Fruit fly (Drosophila melanogaster): ENCODE results near the gene CG8281.

The CG8281 gene

DNA sequence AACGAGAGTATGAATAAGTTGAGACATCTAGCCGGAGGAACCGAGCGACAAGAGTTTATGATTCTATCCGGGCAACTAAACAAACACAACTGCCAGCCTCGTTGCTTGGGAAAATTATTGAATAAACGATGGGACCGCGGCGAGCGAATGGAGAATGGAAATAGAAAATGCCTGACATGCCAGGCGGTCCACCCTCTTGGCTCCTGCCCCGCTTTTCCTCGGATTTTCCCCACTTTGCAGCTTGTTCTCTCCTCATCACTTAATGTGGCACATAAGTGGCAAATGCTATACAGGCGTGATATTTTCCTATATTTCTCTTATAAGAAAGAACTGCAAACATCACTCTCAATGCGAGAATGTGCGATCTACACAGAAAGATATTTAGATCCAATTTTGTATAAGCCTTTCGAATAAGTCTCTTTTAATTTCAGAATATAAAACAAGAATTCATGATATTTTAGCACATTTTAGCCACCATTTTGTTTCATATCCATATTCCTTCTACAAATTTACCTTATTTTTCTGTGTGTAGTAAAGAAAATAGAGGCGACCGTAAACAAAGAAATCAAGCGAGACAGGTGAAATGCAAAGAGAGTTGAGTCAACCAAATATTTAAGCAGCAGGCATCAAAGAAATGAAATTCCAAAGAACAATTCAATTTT, 8.6 kb upstream of the CG8281 start:
- peak; percentile 66 for TF ChIP-seq OdsH (GFP tag; optimal IDR thresholded peaks at IDR 0.05)
- no peak for TF ChIP-seq CG32264 (GFP tag; optimal IDR thresholded peaks at IDR 0.05)
- no peak for TF ChIP-seq CG9705 (GFP tag; optimal IDR thresholded peaks at IDR 0.05)
- TF ChIP-seq br (GFP tag; optimal IDR thresholded peaks at IDR 0.05), result peak; percentile 25
- TF ChIP-seq N (GFP tag; optimal IDR thresholded peaks at IDR 0.05), result no peak
- TF ChIP-seq fru (GFP tag; optimal IDR thresholded peaks at IDR 0.05), result peak; percentile 45
- TF ChIP-seq tai (GFP tag; optimal IDR thresholded peaks at IDR 0.05), result peak; percentile 49
- peak; percentile 74 for TF ChIP-seq h (GFP tag; optimal IDR thresholded peaks at IDR 0.05)
- no peak for TF ChIP-seq Dfd (GFP tag; optimal IDR thresholded peaks at IDR 0.05)
- peak; percentile 62 for TF ChIP-seq rgr (GFP tag; optimal IDR thresholded peaks at IDR 0.05)
- no peak for TF ChIP-seq lola (GFP tag; optimal IDR thresholded peaks at IDR 0.05)
- peak; percentile 19 for TF ChIP-seq Hnf4 (GFP tag; optimal IDR thresholded peaks at IDR 0.05)
- TF ChIP-seq sv (GFP tag; optimal IDR thresholded peaks at IDR 0.05), result no peak
- TF ChIP-seq woc (GFP tag; optimal IDR thresholded peaks at IDR 0.05), result no peak
- TF ChIP-seq pan (optimal IDR thresholded peaks at IDR 0.05), result no peak
- peak; percentile 36 for TF ChIP-seq ey (GFP tag; optimal IDR thresholded peaks at IDR 0.05)
- TF ChIP-seq psq (GFP tag; optimal IDR thresholded peaks at IDR 0.05), result peak; percentile 44
- no peak for TF ChIP-seq CrebA (GFP tag; optimal IDR thresholded peaks at IDR 0.05; ENCODE audit: borderline replicate concordance)
- peak in 1 of 2 experiments; percentile 54 for TF ChIP-seq foxo (GFP tag; optimal IDR thresholded peaks at IDR 0.05)
- peak; percentile 40 for TF ChIP-seq dmrt93B (GFP tag; optimal IDR thresholded peaks at IDR 0.05)
- TF ChIP-seq sage (GFP tag; optimal IDR thresholded peaks at IDR 0.05), result no peak

DNA sequence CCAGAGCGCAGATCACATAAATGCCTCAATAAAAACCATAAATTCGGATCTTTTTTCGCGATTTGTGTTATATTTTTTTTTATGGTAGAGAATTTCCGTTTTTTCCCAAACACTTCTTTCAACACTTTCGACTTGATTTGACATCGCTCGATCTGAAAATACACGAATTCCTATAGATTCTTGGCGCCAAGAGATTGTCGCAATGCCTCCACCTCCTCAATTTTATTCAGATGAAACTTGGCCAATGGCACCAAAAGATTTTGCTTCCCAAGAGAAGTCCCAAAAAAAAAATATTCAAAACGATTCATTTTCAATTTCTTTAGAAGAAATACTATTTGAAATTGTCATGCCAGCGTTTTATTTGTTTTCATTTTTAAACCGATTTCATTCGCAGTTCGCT, 7.7 kb upstream of the CG8281 start:
- TF ChIP-seq Rel (GFP tag; optimal IDR thresholded peaks at IDR 0.05), result no peak
- no peak for TF ChIP-seq Rel (tag; optimal IDR thresholded peaks at IDR 0.05)
- no peak for TF ChIP-seq psq (GFP tag; optimal IDR thresholded peaks at IDR 0.05)
- no peak for TF ChIP-seq brk (GFP tag; optimal IDR thresholded peaks at IDR 0.05)
- TF ChIP-seq CrebA (GFP tag; optimal IDR thresholded peaks at IDR 0.05; ENCODE audit: borderline replicate concordance), result no peak
- TF ChIP-seq lola (GFP tag; optimal IDR thresholded peaks at IDR 0.05), result no peak
- no peak for TF ChIP-seq HLH106 (tag; optimal IDR thresholded peaks at IDR 0.05)
- no peak for TF ChIP-seq Dif (GFP tag; optimal IDR thresholded peaks at IDR 0.05; ENCODE audit: partially characterized antibody)
- no peak for TF ChIP-seq rgr (GFP tag; optimal IDR thresholded peaks at IDR 0.05)
- TF ChIP-seq foxo (GFP tag; optimal IDR thresholded peaks at IDR 0.05), result no peak
- no peak for TF ChIP-seq dl (GFP tag; optimal IDR thresholded peaks at IDR 0.05; ENCODE audit: insufficient read depth in 1 of 2, partially characterized antibody in 2 of 2)
- TF ChIP-seq Hr78 (GFP tag; optimal IDR thresholded peaks at IDR 0.05), result no peak
- no peak for TF ChIP-seq Hnf4 (GFP tag; optimal IDR thresholded peaks at IDR 0.05)
- TF ChIP-seq Vsx2 (GFP tag; optimal IDR thresholded peaks at IDR 0.05; ENCODE audit: partially characterized antibody), result no peak
- TF ChIP-seq Sp1 (GFP tag; optimal IDR thresholded peaks at IDR 0.05), result no peak
- no peak for TF ChIP-seq dmrt93B (GFP tag; optimal IDR thresholded peaks at IDR 0.05)
- no peak for TF ChIP-seq Jra (GFP tag; optimal IDR thresholded peaks at IDR 0.05)
- no peak for TF ChIP-seq sv (GFP tag; optimal IDR thresholded peaks at IDR 0.05)
- TF ChIP-seq br (GFP tag; optimal IDR thresholded peaks at IDR 0.05), result no peak
- TF ChIP-seq tai (GFP tag; optimal IDR thresholded peaks at IDR 0.05), result no peak
- no peak for TF ChIP-seq pan (optimal IDR thresholded peaks at IDR 0.05)

DNA sequence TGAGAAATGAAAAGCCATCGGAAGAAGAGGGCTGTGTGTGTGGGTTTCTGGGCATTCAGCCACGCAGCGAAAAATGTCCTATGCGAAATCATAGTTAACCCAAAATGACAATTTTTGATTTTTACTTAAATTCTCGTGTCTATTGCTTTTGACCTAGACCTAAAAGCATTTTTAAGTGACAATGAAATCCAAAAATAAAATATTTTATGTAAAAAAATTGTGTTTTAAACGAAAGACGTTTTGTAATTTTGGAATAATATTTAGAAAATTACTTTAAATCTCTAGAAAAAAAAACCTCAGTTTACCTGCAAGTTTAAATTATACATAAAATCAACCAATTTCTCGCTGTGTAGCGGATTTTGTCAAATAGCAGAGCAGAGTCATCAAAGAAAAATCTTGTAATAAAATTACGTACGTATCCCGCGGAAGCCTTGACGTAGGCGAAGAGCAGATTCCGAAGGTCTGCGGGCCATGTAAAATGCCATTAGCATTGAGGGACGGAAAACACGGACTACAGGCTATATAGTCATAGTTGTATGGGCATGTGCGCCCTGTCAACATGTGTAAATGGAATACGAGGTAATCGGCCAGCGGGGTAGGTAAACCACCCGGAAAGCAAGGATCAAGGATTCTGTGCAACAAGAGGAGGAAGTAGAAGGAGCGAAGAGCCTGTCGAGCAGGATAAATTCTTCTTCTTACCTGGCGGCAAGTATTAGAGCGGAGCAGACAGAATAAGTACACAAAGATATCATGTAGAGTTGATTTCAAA, 2.4 kb upstream of the CG8281 start:
- TF ChIP-seq CrebA (GFP tag; optimal IDR thresholded peaks at IDR 0.05; ENCODE audit: borderline replicate concordance) (no peak), Abd-B (GFP tag; optimal IDR thresholded peaks at IDR 0.05) (no peak), Hr78 (GFP tag; optimal IDR thresholded peaks at IDR 0.05) (no peak), fru (GFP tag; optimal IDR thresholded peaks at IDR 0.05) (no peak), pan (optimal IDR thresholded peaks at IDR 0.05) (no peak), Dif (GFP tag; optimal IDR thresholded peaks at IDR 0.05; ENCODE audit: partially characterized antibody) (no peak), ey (GFP tag; optimal IDR thresholded peaks at IDR 0.05) (no peak), sv (GFP tag; optimal IDR thresholded peaks at IDR 0.05) (no peak), Sp1 (GFP tag; optimal IDR thresholded peaks at IDR 0.05) (no peak), GATAd (GFP tag; optimal IDR thresholded peaks at IDR 0.05) (no peak), OdsH (GFP tag; optimal IDR thresholded peaks at IDR 0.05) (no peak), Jra (GFP tag; optimal IDR thresholded peaks at IDR 0.05) (no peak), br (GFP tag; optimal IDR thresholded peaks at IDR 0.05) (no peak), h (GFP tag; optimal IDR thresholded peaks at IDR 0.05) (no peak), foxo (GFP tag; optimal IDR thresholded peaks at IDR 0.05) (no peak), CG9705 (GFP tag; optimal IDR thresholded peaks at IDR 0.05) (no peak), brk (GFP tag; optimal IDR thresholded peaks at IDR 0.05) (no peak), woc (GFP tag; optimal IDR thresholded peaks at IDR 0.05) (no peak), CG32264 (GFP tag; optimal IDR thresholded peaks at IDR 0.05) (no peak), usp (GFP tag; optimal IDR thresholded peaks at IDR 0.05) (no peak)

Measured in whole organism, wandering third instar larva.